Fruit fly (Drosophila melanogaster): Measurements from ENCODE around the gene CG17260.
A peak's percentile ranks its signal among the peaks of the same experiment; 100 is the strongest.

The CG17260 gene

DNA sequence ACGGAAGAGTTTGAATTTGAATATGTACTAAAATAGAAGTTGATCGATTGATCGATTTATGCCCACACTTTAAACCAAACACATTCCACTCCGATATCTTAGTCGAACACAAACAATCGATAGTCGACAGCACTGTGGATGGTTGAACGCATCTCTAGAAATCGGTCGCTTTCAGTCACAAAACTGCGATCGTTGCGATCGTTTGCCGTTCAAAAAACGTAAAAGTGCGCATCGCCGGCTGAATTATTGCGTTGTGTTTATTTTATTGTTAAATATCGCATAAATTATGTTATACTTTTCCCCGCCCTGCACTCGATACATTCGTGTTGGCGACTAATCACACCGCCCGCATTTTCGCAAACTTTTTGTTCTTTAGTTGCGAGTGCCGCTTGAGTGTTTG lies 37.9 kb upstream of the CG17260 start, which contains the start of gene Ccdc85 (continued):
- peak; percentile 94 for TF ChIP-seq stwl (tag; optimal IDR thresholded peaks at IDR 0.05)
- TF ChIP-seq h (optimal IDR thresholded peaks at IDR 0.05) = no peak
- no peak for TF ChIP-seq CG12104 (GFP tag; optimal IDR thresholded peaks at IDR 0.05)
- TF ChIP-seq al (GFP tag; IDR thresholded peaks at IDR 0.05) = no peak
- no peak for TF ChIP-seq CG14965 (GFP tag; optimal IDR thresholded peaks at IDR 0.05; ENCODE audit: borderline replicate concordance)
- no peak for TF ChIP-seq seq (GFP tag; IDR thresholded peaks at IDR 0.05)
- no peak for TF ChIP-seq NK7.1 (GFP tag; optimal IDR thresholded peaks at IDR 0.05)
- no peak for TF ChIP-seq Xrp1 (GFP tag; IDR thresholded peaks at IDR 0.05)
- TF ChIP-seq jumu (GFP tag; optimal IDR thresholded peaks at IDR 0.05) = peak; percentile 18
- peak; percentile 96 for TF ChIP-seq amos (GFP tag; IDR thresholded peaks at IDR 0.05; ENCODE audit: partially characterized antibody)
- no peak for TF ChIP-seq CG10565 (GFP tag; optimal IDR thresholded peaks at IDR 0.05)
- no peak for TF ChIP-seq bigmax (GFP tag; optimal IDR thresholded peaks at IDR 0.05)
- no peak for TF ChIP-seq D (optimal IDR thresholded peaks at IDR 0.05)
- TF ChIP-seq D (GFP tag; optimal IDR thresholded peaks at IDR 0.05) = no peak
- no peak for TF ChIP-seq CG7786 (GFP tag; optimal IDR thresholded peaks at IDR 0.05)
- no peak for TF ChIP-seq hth (optimal IDR thresholded peaks at IDR 0.05)
- TF ChIP-seq CG4617 (GFP tag; optimal IDR thresholded peaks at IDR 0.05; ENCODE audit: borderline replicate concordance) = no peak
- no peak for TF ChIP-seq CG11504 (tag; optimal IDR thresholded peaks at IDR 0.05)
- TF ChIP-seq CG6654 (GFP tag; optimal IDR thresholded peaks at IDR 0.05) = no peak
- peak; percentile 95 for TF ChIP-seq Sry-δ (GFP tag; optimal IDR thresholded peaks at IDR 0.05)
- no peak for TF ChIP-seq CG15011 (GFP tag; optimal IDR thresholded peaks at IDR 0.05)
- no peak for TF ChIP-seq CG13775 (GFP tag; optimal IDR thresholded peaks at IDR 0.05)
- no peak for TF ChIP-seq gem (tag; optimal IDR thresholded peaks at IDR 0.05)
- no peak for TF ChIP-seq fu2 (GFP tag; optimal IDR thresholded peaks at IDR 0.05)
- no peak for TF ChIP-seq CG8944 (GFP tag; optimal IDR thresholded peaks at IDR 0.05)
- no peak for TF ChIP-seq Bdp1 (GFP tag; optimal IDR thresholded peaks at IDR 0.05)
- TF ChIP-seq CrebB (tag; optimal IDR thresholded peaks at IDR 0.05) = peak; percentile 22
- no peak for TF ChIP-seq CG2889 (GFP tag; IDR thresholded peaks at IDR 0.05)
- no peak for TF ChIP-seq CG1647 (GFP tag; optimal IDR thresholded peaks at IDR 0.05)
- no peak for TF ChIP-seq Fer3 (tag; optimal IDR thresholded peaks at IDR 0.05)
- TF ChIP-seq salm (tag; optimal IDR thresholded peaks at IDR 0.05) = no peak
- peak; percentile 97 for TF ChIP-seq CG34224 (GFP tag; IDR thresholded peaks at IDR 0.05; ENCODE audit: partially characterized antibody)
- TF ChIP-seq pnt (GFP tag; optimal IDR thresholded peaks at IDR 0.05) = no peak
- TF ChIP-seq BtbVII (GFP tag; optimal IDR thresholded peaks at IDR 0.05) = peak; percentile 15
- no peak for TF ChIP-seq CG10543 (GFP tag; optimal IDR thresholded peaks at IDR 0.05)
- TF ChIP-seq eyg (GFP tag; optimal IDR thresholded peaks at IDR 0.05) = no peak
- 0 out of 2 replicates have a peak, but pooled peaks have one; percentile 7 for TF ChIP-seq Nf-YA (GFP tag; IDR thresholded peaks at IDR 0.05)
- peak; percentile 7 for TF ChIP-seq CG33557 (GFP tag; optimal IDR thresholded peaks at IDR 0.05)
- TF ChIP-seq CG10147 (GFP tag; optimal IDR thresholded peaks at IDR 0.05) = no peak
- TF ChIP-seq CG17359 (tag; optimal IDR thresholded peaks at IDR 0.05) = no peak
- no peak for TF ChIP-seq Dfd (GFP tag; optimal IDR thresholded peaks at IDR 0.05)
- TF ChIP-seq Hsf (GFP tag; optimal IDR thresholded peaks at IDR 0.05) = peak; percentile 22
- TF ChIP-seq CG32772 (GFP tag; IDR thresholded peaks at IDR 0.05) = no peak
- no peak for TF ChIP-seq chm (GFP tag; IDR thresholded peaks at IDR 0.05)
- TF ChIP-seq CG9797 (GFP tag; optimal IDR thresholded peaks at IDR 0.05) = peak; percentile 37
- TF ChIP-seq CG9437 (GFP tag; optimal IDR thresholded peaks at IDR 0.05) = no peak
- TF ChIP-seq Neu2 (GFP tag; optimal IDR thresholded peaks at IDR 0.05; ENCODE audit: borderline replicate concordance) = no peak
- TF ChIP-seq CG11456 (GFP tag; IDR thresholded peaks at IDR 0.05) = no peak
- peak; percentile 27 for TF ChIP-seq sug (tag; optimal IDR thresholded peaks at IDR 0.05)
- TF ChIP-seq Dad (GFP tag; optimal IDR thresholded peaks at IDR 0.05) = no peak
- TF ChIP-seq Poxn (GFP tag; IDR thresholded peaks at IDR 0.05) = no peak
- TF ChIP-seq CG14667 (GFP tag; IDR thresholded peaks at IDR 0.05) = no peak
- TF ChIP-seq CG1233 (GFP tag; optimal IDR thresholded peaks at IDR 0.05) = no peak

All from whole organism, embryonic.